Worm (Caenorhabditis elegans): ENCODE data around the gene rps-21.

- no peak for TF ChIP-seq pag-3 (tag; optimal IDR thresholded peaks at IDR 0.05; ENCODE audit: borderline replicate concordance, insufficient read depth)
- TF ChIP-seq snpc-4 (tag; optimal IDR thresholded peaks at IDR 0.05), result no peak
- TF ChIP-seq swsn-7 (tag; optimal IDR thresholded peaks at IDR 0.05), result no peak
- TF ChIP-seq pqm-1 (tag; optimal IDR thresholded peaks at IDR 0.05), result no peak
Observed at ce11 chrIII:7167568-7167937, 21.9 kb downstream of the rps-21 start, which contains the start of gene acs-4.
